Worm (Caenorhabditis elegans) whole organism, mixed stage, embryonic: ENCODE measurements around the gene lin-15B.

Experiments
- ceh-43 ChIP-seq: fragments of 200-800 bp; sonication (Bioruptor generic); optimal IDR thresholded peaks from 2 replicates; lab custom pipeline; 2018; ENCODE audit warnings: mild to moderate bottlenecking, missing genetic modification characterization, moderate library complexity, missing compliant biosample characterization
- lin-13 ChIP-seq: fragments of 150-350 bp; optimal IDR thresholded peaks from 2 replicates; lab custom pipeline; 2014; ENCODE audit warnings: missing biosample characterization, missing genetic modification characterization
- nhr-28 ChIP-seq: fragments of 150-350 bp; optimal IDR thresholded peaks from 2 replicates; lab custom pipeline; 2014; ENCODE audit warnings: missing biosample characterization, missing genetic modification characterization
- sptf-1 ChIP-seq: sonication (generic microtip); optimal IDR thresholded peaks from 2 replicates; lab custom pipeline; 2017; ENCODE audit warnings: mild to moderate bottlenecking, missing genetic modification characterization, moderate library complexity, missing compliant biosample characterization
- tbx-8 ChIP-seq: fragments of 200-800 bp; sonication (Bioruptor generic); optimal IDR thresholded peaks from 2 replicates; lab custom pipeline; 2018; ENCODE audit warnings: mild to moderate bottlenecking, missing genetic modification characterization, moderate library complexity, missing compliant biosample characterization
- unc-62 ChIP-seq: fragments of 150-350 bp; optimal IDR thresholded peaks from 2 replicates; lab custom pipeline; 2014; ENCODE audit warnings: missing biosample characterization, missing genetic modification reagents, missing genetic modification characterization
- ztf-11 ChIP-seq: fragments of 150-350 bp; optimal IDR thresholded peaks from 2 replicates; lab custom pipeline; 2014; ENCODE audit warnings: missing biosample characterization, missing genetic modification characterization

DNA sequence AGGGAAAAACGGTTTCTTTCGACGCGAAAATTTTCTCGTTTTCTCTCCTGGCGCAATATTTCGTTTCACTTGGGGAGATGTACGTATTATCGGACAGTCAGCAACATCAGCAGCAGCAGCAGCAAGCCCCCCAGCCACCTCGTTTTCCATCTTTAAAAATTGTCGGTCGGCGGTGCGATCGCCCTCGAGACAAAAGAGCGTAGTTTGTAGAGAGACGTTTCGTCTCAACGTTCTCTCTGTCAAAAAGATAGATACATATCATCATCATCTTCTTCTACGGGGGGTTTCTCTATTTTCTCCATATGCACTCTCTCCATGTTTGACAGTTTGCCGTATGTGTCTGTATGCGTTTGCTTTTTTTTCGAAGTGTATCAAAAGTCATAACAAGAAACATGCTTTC is 16.3 kb upstream of the lin-15B start:
- TF ChIP-seq lin-13, result no peak
- no peak for TF ChIP-seq tbx-8 (GFP tag; lab: Kevin White, UChicago)
- no peak for TF ChIP-seq ztf-11 (tag; lab: Kevin White, UChicago)
- no peak for TF ChIP-seq sptf-1 (tag; lab: Kevin White, UChicago)
- no peak for TF ChIP-seq nhr-28 (tag; lab: Kevin White, UChicago)
- TF ChIP-seq ceh-43 (GFP tag; lab: Kevin White, UChicago), result no peak
- TF ChIP-seq unc-62 (GFP tag; lab: Kevin White, UChicago), result no peak
